Fruit fly (Drosophila melanogaster) whole organism, embryonic: ENCODE data around the gene spd-2.

Experiments used
- Ada2b ChIP-seq: fragments of 200-800 bp; sonication (Bioruptor generic); IDR thresholded peaks from 2 replicates; pipeline ENCODE4 v1.3.6; 2022; ENCODE audit warnings: missing biosample characterization, missing genetic modification characterization
- Aef1 ChIP-seq: fragments of 200-800 bp; sonication (Bioruptor generic); IDR thresholded peaks from 3 replicates; pipeline ENCODE4 v1.3.6; 2022; ENCODE audit warnings: missing biosample characterization, missing genetic modification characterization
- CG10267 ChIP-seq: fragments of 200-800 bp; sonication (Bioruptor generic); optimal IDR thresholded peaks from 2 replicates; lab custom pipeline; 2018; ENCODE audit warnings: missing biosample characterization, mild to moderate bottlenecking, missing genetic modification characterization, moderate library complexity
- CG10366 ChIP-seq: fragments of 200-800 bp; sonication (Bioruptor generic); IDR thresholded peaks from 2 replicates; pipeline ENCODE4 v1.3.6; 2022; ENCODE audit warnings: missing biosample characterization, missing genetic modification characterization
- CG10431 ChIP-seq: fragments of 200-800 bp; sonication (Bioruptor generic); optimal IDR thresholded peaks from 3 replicates; lab custom pipeline; 2018; ENCODE audit warnings: missing biosample characterization, mild to moderate bottlenecking, missing genetic modification characterization
- CG11504 ChIP-seq: fragments of 200-800 bp; sonication (Bioruptor generic); optimal IDR thresholded peaks from 3 replicates; lab custom pipeline; 2019; ENCODE audit warnings: missing biosample characterization, mild to moderate bottlenecking, missing genetic modification characterization, moderate library complexity
- CG12155 ChIP-seq: fragments of 200-800 bp; sonication (Bioruptor generic); optimal IDR thresholded peaks from 3 replicates; lab custom pipeline; 2016; ENCODE audit warnings: missing biosample characterization, missing genetic modification characterization
- CG13424 ChIP-seq: fragments of 200-800 bp; sonication (Bioruptor generic); optimal IDR thresholded peaks from 2 replicates; lab custom pipeline; 2019; ENCODE audit warnings: missing biosample characterization, mild to moderate bottlenecking, missing genetic modification characterization, moderate library complexity
- CG14667 ChIP-seq: fragments of 200-800 bp; sonication (Bioruptor generic); IDR thresholded peaks from 2 replicates; pipeline ENCODE4 v1.3.6; 2022; ENCODE audit warnings: missing biosample characterization, missing genetic modification characterization
- CG16779 ChIP-seq: fragments of 200-800 bp; sonication (Bioruptor generic); IDR thresholded peaks from 2 replicates; pipeline ENCODE4 v1.3.6; 2022; ENCODE audit warnings: missing biosample characterization, missing genetic modification characterization
- CG16815 ChIP-seq: fragments of 200-800 bp; sonication (Bioruptor generic); optimal IDR thresholded peaks from 3 replicates; lab custom pipeline; 2017; ENCODE audit warnings: missing biosample characterization, mild to moderate bottlenecking, missing genetic modification characterization
- CG18262 ChIP-seq: fragments of 200-800 bp; optimal IDR thresholded peaks from 3 replicates; lab custom pipeline; 2019; ENCODE audit warnings: missing biosample characterization, mild to moderate bottlenecking, missing genetic modification characterization, moderate library complexity
- CG18476 ChIP-seq: fragments of 200-800 bp; sonication (Bioruptor generic); optimal IDR thresholded peaks from 2 replicates; lab custom pipeline; 2016; ENCODE audit warnings: missing biosample characterization, mild to moderate bottlenecking, missing genetic modification characterization
- CG2116 ChIP-seq: fragments of 200-800 bp; sonication (Bioruptor generic); optimal IDR thresholded peaks from 3 replicates; lab custom pipeline; 2018; ENCODE audit warnings: missing biosample characterization, mild to moderate bottlenecking, missing genetic modification characterization
- CG2202 ChIP-seq: fragments of 200-800 bp; sonication (Bioruptor generic); optimal IDR thresholded peaks from 2 replicates; lab custom pipeline; 2018; ENCODE audit warnings: missing biosample characterization, mild to moderate bottlenecking, missing genetic modification characterization
- CG31441 ChIP-seq: fragments of 200-800 bp; sonication (Bioruptor generic); IDR thresholded peaks from 2 replicates; pipeline ENCODE4 v1.3.6; 2022; ENCODE audit warnings: missing biosample characterization, missing genetic modification characterization
- CG3726 ChIP-seq: fragments of 200-800 bp; sonication (Bioruptor generic); IDR thresholded peaks from 3 replicates; pipeline ENCODE4, ENCODE4 v1.3.6; 2022; ENCODE audit warnings: missing biosample characterization, missing genetic modification characterization
- CG4617 ChIP-seq: fragments of 200-800 bp; sonication (Bioruptor generic); optimal IDR thresholded peaks from 3 replicates; lab custom pipeline; 2016; ENCODE audit warnings: missing biosample characterization, missing genetic modification characterization, borderline replicate concordance
- CG4820 ChIP-seq: fragments of 200-800 bp; sonication (Bioruptor generic); optimal IDR thresholded peaks from 3 replicates; lab custom pipeline; 2016; ENCODE audit warnings: missing biosample characterization, missing genetic modification characterization
- CG6813 ChIP-seq: fragments of 200-800 bp; sonication (Bioruptor generic); optimal IDR thresholded peaks from 2 replicates; lab custom pipeline; 2017; ENCODE audit warnings: missing biosample characterization, missing genetic modification characterization, mild to moderate bottlenecking, moderate library complexity, missing genetic modification reagents
- CG8089 ChIP-seq: fragments of 200-800 bp; sonication (Bioruptor generic); optimal IDR thresholded peaks from 3 replicates; lab custom pipeline; 2016; ENCODE audit warnings: missing biosample characterization, missing genetic modification characterization
- CrebB ChIP-seq: fragments of 200-800 bp; sonication (Bioruptor generic); optimal IDR thresholded peaks from 3 replicates; lab custom pipeline; 2018; ENCODE audit warnings: missing biosample characterization, mild to moderate bottlenecking, missing genetic modification characterization
- Hr51 ChIP-seq, 2 experiments: fragments of 200-800 bp; sonication (Bioruptor generic); optimal IDR thresholded peaks; 2 replicates in 1 of 2; 3 replicates in 1 of 2; lab custom pipeline; 2016 to 2018; ENCODE audit warnings: missing biosample characterization in 2 of 2, missing genetic modification characterization in 2 of 2, mild to moderate bottlenecking in 1 of 2, moderate library complexity in 1 of 2
- Kr ChIP-seq: fragments of 200-800 bp; sonication (Bioruptor generic); optimal IDR thresholded peaks from 2 replicates; lab custom pipeline; 2017; ENCODE audit warnings: missing biosample characterization, mild to moderate bottlenecking, missing genetic modification characterization
- MBD-R2 ChIP-seq: fragments of 200-800 bp; sonication (Bioruptor generic); IDR thresholded peaks from 2 replicates; pipeline ENCODE4 v1.3.6; 2022; ENCODE audit warnings: missing biosample characterization, missing genetic modification characterization
- MTF-1 ChIP-seq: fragments of 200-800 bp; sonication (Bioruptor generic); optimal IDR thresholded peaks from 2 replicates; lab custom pipeline; 2018; ENCODE audit warnings: missing biosample characterization, mild to moderate bottlenecking, missing genetic modification characterization, borderline replicate concordance
- Myb ChIP-seq: fragments of 200-800 bp; sonication (Bioruptor generic); optimal IDR thresholded peaks from 2 replicates; lab custom pipeline; 2016; ENCODE audit warnings: missing biosample characterization, missing genetic modification characterization
- Rfx ChIP-seq: fragments of 200-800 bp; sonication (Bioruptor generic); IDR thresholded peaks from 2 replicates; pipeline ENCODE4 v1.3.6; 2022; ENCODE audit warnings: missing biosample characterization, missing genetic modification characterization
- TFAM ChIP-seq: fragments of 200-800 bp; sonication (Bioruptor generic); optimal IDR thresholded peaks from 2 replicates; lab custom pipeline; 2017; ENCODE audit warnings: missing biosample characterization, missing genetic modification characterization, inconsistent platforms
- Trl ChIP-seq, 3 experiments: fragments of >200 bp in 2 of 3; fragments of 200-800 bp in 1 of 3; sonication (Bioruptor generic) in 1 of 3; optimal IDR thresholded peaks; 2 replicates in 1 of 3; 3 replicates in 2 of 3; lab custom pipeline; 2016 to 2017; ENCODE audit warnings: missing biosample characterization in 1 of 3, missing genetic modification characterization in 1 of 3
- Xbp1 ChIP-seq: fragments of 200-800 bp; sonication (Bioruptor generic); optimal IDR thresholded peaks from 3 replicates; lab custom pipeline; 2016; ENCODE audit warnings: missing biosample characterization, mild to moderate bottlenecking, missing genetic modification characterization
- amos ChIP-seq: fragments of 200-800 bp; sonication (Bioruptor generic); IDR thresholded peaks from 2 replicates; pipeline ENCODE4 v1.3.6; 2022; ENCODE audit warnings: missing biosample characterization, missing genetic modification characterization; ENCODE audit not compliant: partially characterized antibody
- cg ChIP-seq: fragments of 200-800 bp; sonication (Bioruptor generic); optimal IDR thresholded peaks from 3 replicates; lab custom pipeline; 2019; ENCODE audit warnings: missing biosample characterization, mild to moderate bottlenecking, missing genetic modification characterization, moderate library complexity
- chif ChIP-seq, 2 experiments: fragments of 200-800 bp; sonication (Bioruptor generic); optimal IDR thresholded peaks; 3 replicates each; lab custom pipeline; 2016; ENCODE audit warnings: missing biosample characterization in 2 of 2, missing genetic modification characterization in 2 of 2
- chm ChIP-seq: fragments of 200-800 bp; sonication (Bioruptor generic); IDR thresholded peaks from 2 replicates; pipeline ENCODE4 v1.3.6; 2022; ENCODE audit warnings: missing biosample characterization, missing genetic modification characterization
- chn ChIP-seq: fragments of 200-800 bp; sonication (Bioruptor generic); optimal IDR thresholded peaks from 2 replicates; lab custom pipeline; 2016; ENCODE audit warnings: missing biosample characterization, missing genetic modification characterization
- dmrt11E ChIP-seq: fragments of 200-800 bp; sonication (Bioruptor generic); optimal IDR thresholded peaks from 3 replicates; lab custom pipeline; 2018; ENCODE audit warnings: missing biosample characterization, mild to moderate bottlenecking, missing genetic modification characterization, moderate library complexity
- emc ChIP-seq: fragments of 200-800 bp; sonication (Bioruptor generic); optimal IDR thresholded peaks from 2 replicates; lab custom pipeline; 2016; ENCODE audit warnings: missing biosample characterization, missing genetic modification characterization
- eve ChIP-seq, 2 experiments: fragments of >200 bp; optimal IDR thresholded peaks; 2 replicates each; lab custom pipeline; 2017; ENCODE audit warnings: missing biosample characterization in 2 of 2, missing genetic modification characterization in 2 of 2
- exex ChIP-seq: fragments of 200-800 bp; sonication (Bioruptor generic); optimal IDR thresholded peaks from 4 replicates; lab custom pipeline; 2018; ENCODE audit warnings: missing biosample characterization, mild to moderate bottlenecking, missing genetic modification characterization, moderate library complexity
- gcm ChIP-seq: fragments of 200-800 bp; sonication (Bioruptor generic); optimal IDR thresholded peaks from 2 replicates; lab custom pipeline; 2019; ENCODE audit warnings: missing biosample characterization, mild to moderate bottlenecking, missing genetic modification characterization, moderate library complexity
- gsb ChIP-seq: fragments of 200-800 bp; sonication (Bioruptor generic); IDR thresholded peaks from 2 replicates; pipeline ENCODE4 v1.3.6; 2022; ENCODE audit warnings: missing biosample characterization, missing genetic modification characterization
- gsb-n ChIP-seq: fragments of 200-800 bp; sonication (Bioruptor generic); optimal IDR thresholded peaks from 3 replicates; lab custom pipeline; 2018; ENCODE audit warnings: missing biosample characterization, mild to moderate bottlenecking, missing genetic modification characterization
- gt ChIP-seq: fragments of 200-800 bp; sonication (Bioruptor generic); IDR thresholded peaks from 2 replicates; pipeline ENCODE4 v1.3.6; 2022; ENCODE audit warnings: missing biosample characterization, missing genetic modification characterization
- lbe ChIP-seq: fragments of 200-800 bp; sonication (Bioruptor generic); optimal IDR thresholded peaks from 2 replicates; lab custom pipeline; 2016; ENCODE audit warnings: missing biosample characterization, mild to moderate bottlenecking, missing genetic modification characterization
- odd ChIP-seq: fragments of 200-800 bp; sonication (Bioruptor generic); optimal IDR thresholded peaks from 2 replicates; lab custom pipeline; 2017; ENCODE audit warnings: missing biosample characterization, mild to moderate bottlenecking, missing genetic modification characterization
- pho ChIP-seq: fragments of 200-800 bp; sonication (Bioruptor generic); optimal IDR thresholded peaks from 2 replicates; lab custom pipeline; 2016; ENCODE audit warnings: missing biosample characterization, missing genetic modification characterization
- pzg ChIP-seq: fragments of 200-800 bp; sonication (Bioruptor generic); optimal IDR thresholded peaks from 3 replicates; lab custom pipeline; 2018; ENCODE audit warnings: missing biosample characterization, mild to moderate bottlenecking, missing genetic modification characterization, moderate library complexity
- slbo ChIP-seq: fragments of 200-800 bp; sonication (Bioruptor generic); IDR thresholded peaks from 2 replicates; pipeline ENCODE4 v1.3.6; 2022; ENCODE audit warnings: missing biosample characterization, missing genetic modification characterization
- twi ChIP-seq: fragments of 200-800 bp; optimal IDR thresholded peaks from 2 replicates; lab custom pipeline; 2019; ENCODE audit warnings: missing biosample characterization, mild to moderate bottlenecking, missing genetic modification characterization, moderate library complexity

The spd-2 gene

dm6 chr3L:16612152-16612551, 17.3 kb upstream of the spd-2 start, which contains the start of gene CG4101 (continued):
- TF ChIP-seq CG3726 (GFP tag; lab: Robert Waterston, UW), result no peak
- TF ChIP-seq Ada2b (GFP tag; lab: Robert Waterston, UW), result peak; percentile 70
- TF ChIP-seq CG4617 (GFP tag; lab: Kevin White, UChicago), result peak; percentile 51
- TF ChIP-seq gsb-n (tag; lab: Kevin White, UChicago), result peak; percentile 60
- TF ChIP-seq chn (GFP tag; lab: Kevin White, UChicago), result peak; percentile 82
- peak; percentile 74 for TF ChIP-seq CG4820 (GFP tag; lab: Kevin White, UChicago)
- peak; percentile 22 for TF ChIP-seq CG8089 (GFP tag; lab: Kevin White, UChicago)
- TF ChIP-seq Kr (GFP tag; lab: Kevin White, UChicago), result no peak
- peak; percentile 62 for TF ChIP-seq CG14667
- peak; percentile 62 for TF ChIP-seq odd (GFP tag; lab: Kevin White, UChicago)
- TF ChIP-seq Rfx (GFP tag; lab: Robert Waterston, UW), result peak; percentile 83
- 0 out of 2 replicates have a peak, but pooled peaks have one; percentile 13 for TF ChIP-seq CG16779 (GFP tag; lab: Robert Waterston, UW)
- TF ChIP-seq chm (GFP tag; lab: Robert Waterston, UW), result no peak
- TF ChIP-seq lbe (GFP tag; lab: Kevin White, UChicago), result peak; percentile 78
- TF ChIP-seq gsb (GFP tag; lab: Robert Waterston, UW), result no peak
- TF ChIP-seq Myb (GFP tag; lab: Kevin White, UChicago), result peak; percentile 62
- TF ChIP-seq CG10267 (tag; lab: Kevin White, UChicago), result peak; percentile 85
- peak; percentile 85 for TF ChIP-seq pho (GFP tag; lab: Kevin White, UChicago)
- peak; percentile 65 for TF ChIP-seq CG31441
- TF ChIP-seq amos (GFP tag; lab: Robert Waterston, UW), result peak; percentile 76
- peak; percentile 80 for TF ChIP-seq Aef1 (GFP tag; lab: Robert Waterston, UW)
- TF ChIP-seq CrebB (tag; lab: Kevin White, UChicago), result peak; percentile 51
- TF ChIP-seq Hr51 (GFP tag; optimal IDR thresholded peaks at IDR 0.05; lab: Kevin White, UChicago), result peak; percentile 76 to 78
- TF ChIP-seq CG2116, result peak; percentile 79
- TF ChIP-seq CG16815 (GFP tag; lab: Kevin White, UChicago), result peak; percentile 33
- TF ChIP-seq chif (GFP tag; optimal IDR thresholded peaks at IDR 0.05; lab: Kevin White, UChicago), result peak; percentile 54 to 79
- peak; percentile 71 for TF ChIP-seq dmrt11E
- TF ChIP-seq CG13424 (tag; lab: Kevin White, UChicago), result peak; percentile 91
- peak; percentile 72 for TF ChIP-seq CG18476 (GFP tag; lab: Kevin White, UChicago)
- TF ChIP-seq Xbp1 (GFP tag; lab: Kevin White, UChicago), result peak; percentile 86
- peak; percentile 73 for TF ChIP-seq gcm
- peak; percentile 53 for TF ChIP-seq exex (tag; lab: Kevin White, UChicago)
- peak; percentile 86 for TF ChIP-seq MBD-R2 (GFP tag; lab: Robert Waterston, UW)
- no peak for TF ChIP-seq TFAM (GFP tag; lab: Kevin White, UChicago)
- no peak for TF ChIP-seq gt (GFP tag; lab: Robert Waterston, UW)
- TF ChIP-seq CG12155 (GFP tag; lab: Kevin White, UChicago), result peak; percentile 76
- TF ChIP-seq emc, result peak; percentile 21
- peak; percentile 80 for TF ChIP-seq CG10366
- TF ChIP-seq CG18262 (tag; lab: Kevin White, UChicago), result peak; percentile 70
- no peak for TF ChIP-seq Trl (optimal IDR thresholded peaks at IDR 0.05; lab: Kevin White, UChicago)
- TF ChIP-seq Trl (GFP tag; optimal IDR thresholded peaks at IDR 0.05; lab: Kevin White, UChicago), result peak; percentile 82
- peak; percentile 67 for TF ChIP-seq twi
- no peak for TF ChIP-seq cg
- no peak for TF ChIP-seq CG10431
- peak; percentile 89 for TF ChIP-seq slbo
- TF ChIP-seq pzg (GFP tag; lab: Kevin White, UChicago), result peak; percentile 77
- peak; percentile 52 for TF ChIP-seq CG2202
- no peak for TF ChIP-seq MTF-1 (GFP tag; lab: Kevin White, UChicago)
- TF ChIP-seq CG11504 (tag; lab: Kevin White, UChicago), result peak; percentile 80
- peak; percentile 29 for TF ChIP-seq CG6813 (GFP tag; lab: Kevin White, UChicago)
- no peak for TF ChIP-seq eve (GFP tag; optimal IDR thresholded peaks at IDR 0.05; lab: Kevin White, UChicago)
